Fruit fly (Drosophila melanogaster): ENCODE data around the gene CG45064.

DNA sequence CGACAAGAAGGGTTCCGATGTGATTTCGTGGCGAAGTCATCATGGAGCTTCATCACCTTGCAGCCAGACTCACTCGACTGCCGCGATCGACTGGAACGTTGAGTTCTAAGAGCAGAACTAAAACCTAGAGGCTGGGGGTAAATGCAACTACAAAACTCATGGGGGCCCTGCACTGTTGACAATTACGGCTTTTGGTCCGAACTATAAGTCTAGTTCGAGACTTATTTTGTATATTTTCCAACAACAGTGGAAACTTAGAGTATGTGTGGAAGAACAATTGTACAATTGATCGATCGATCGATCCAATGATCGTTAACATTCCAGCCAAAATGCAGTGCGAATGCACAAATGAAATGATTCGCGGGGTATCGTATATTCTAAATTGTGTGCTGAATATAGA lies 26.1 kb downstream of the CG45064 start, which contains the start of gene CG9519:
- TF ChIP-seq CTCF (optimal IDR thresholded peaks at IDR 0.05) (no peak), CG8478 (optimal IDR thresholded peaks at IDR 0.05) (no peak)

Measured in S2 (cell line).